Worm (Caenorhabditis elegans) whole organism, L3 larva: ENCODE data around the gene mup-2.

Experiments used
- ZK546.5 ChIP-seq: sonication (generic microtip); optimal IDR thresholded peaks from 2 replicates; lab custom pipeline; 2017; ENCODE audit warnings: missing biosample characterization, missing genetic modification characterization
- aly-2 ChIP-seq: fragments of 150-350 bp; optimal IDR thresholded peaks from 2 replicates; lab custom pipeline; 2014; ENCODE audit warnings: missing biosample characterization, missing genetic modification characterization
- egl-27 ChIP-seq: sonication (generic microtip); optimal IDR thresholded peaks from 4 replicates; lab custom pipeline; 2017; ENCODE audit warnings: missing biosample characterization, missing genetic modification reagents, missing genetic modification characterization
- fkh-10 ChIP-seq: sonication (generic microtip); optimal IDR thresholded peaks from 2 replicates; lab custom pipeline; 2017; ENCODE audit warnings: missing biosample characterization, missing genetic modification reagents, missing genetic modification characterization
- nfya-1 ChIP-seq: sonication (generic microtip); optimal IDR thresholded peaks from 2 replicates; lab custom pipeline; 2017; ENCODE audit warnings: missing genetic modification characterization, mild to moderate bottlenecking, missing compliant biosample characterization, antibody characterized with exemption, moderate library complexity; ENCODE audit not compliant: insufficient read depth
- nhr-11 ChIP-seq: fragments of 150-350 bp; optimal IDR thresholded peaks from 2 replicates; lab custom pipeline; 2014; ENCODE audit warnings: missing biosample characterization, missing genetic modification characterization
- pqm-1 ChIP-seq: fragments of 150-350 bp; optimal IDR thresholded peaks from 2 replicates; lab custom pipeline; 2017; ENCODE audit warnings: missing biosample characterization, missing genetic modification characterization, inconsistent platforms
- ztf-4 ChIP-seq: fragments of 150-350 bp; optimal IDR thresholded peaks from 2 replicates; lab custom pipeline; 2014; ENCODE audit warnings: missing biosample characterization, missing genetic modification characterization

DNA sequence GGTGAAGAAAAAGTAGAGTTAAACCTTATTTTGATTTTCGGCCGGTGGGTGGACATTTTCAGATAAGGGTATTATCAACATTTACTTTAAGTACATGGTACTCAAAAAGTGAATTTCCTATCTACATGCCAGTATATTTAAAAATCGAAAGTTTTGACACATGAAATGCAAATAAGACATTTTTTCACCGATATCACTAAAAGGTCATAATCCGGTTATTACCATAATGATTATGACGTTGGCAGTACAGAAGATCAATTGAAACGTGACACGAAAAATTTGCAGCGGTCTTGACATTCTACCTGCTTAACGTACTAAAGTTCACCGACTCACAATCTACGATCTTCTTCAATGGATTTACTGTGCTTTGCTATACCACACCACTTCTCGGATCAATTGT lies 48.0 kb upstream of the mup-2 start:
- TF ChIP-seq fkh-10 (GFP tag; lab: Kevin White, UChicago) (no peak), pqm-1 (tag; lab: Kevin White, UChicago) (no peak), aly-2 (tag; lab: Kevin White, UChicago) (no peak), egl-27 (tag; lab: Kevin White, UChicago) (no peak), nfya-1 (no peak), ztf-4 (tag; lab: Kevin White, UChicago) (no peak), ZK546.5 (tag; lab: Kevin White, UChicago) (no peak), nhr-11 (tag; lab: Kevin White, UChicago) (no peak)
